Worm (Caenorhabditis elegans) whole organism, young adult: ENCODE results near the gene clec-256.

Source experiments
- F33H1.4 ChIP-seq: fragments of 200-800 bp; sonication (Bioruptor generic); IDR thresholded peaks from 2 replicates; pipeline ENCODE4 v1.3.6; 2022; ENCODE audit warnings: missing genetic modification reagents, missing genetic modification characterization, missing compliant biosample characterization
- bed-2 ChIP-seq: fragments of 200-800 bp; sonication (Bioruptor generic); IDR thresholded peaks from 2 replicates; pipeline ENCODE4 v1.3.6; 2022; ENCODE audit warnings: missing genetic modification reagents, missing genetic modification characterization, missing compliant biosample characterization
- cebp-1 ChIP-seq, 2 experiments: fragments of 200-800 bp in 1 of 2; sonication (Bioruptor generic) in 1 of 2; sonication (generic microtip) in 1 of 2; IDR thresholded peaks in 1 of 2; optimal IDR thresholded peaks in 1 of 2; 2 replicates each; pipeline versions ENCODE4 v1.3.6 to Lab custom; 2017 to 2022; ENCODE audit warnings: missing compliant biosample characterization in 2 of 2, missing genetic modification characterization in 2 of 2, mild to moderate bottlenecking in 1 of 2, missing genetic modification reagents in 1 of 2, moderate library complexity in 1 of 2
- dpl-1 ChIP-seq: fragments of 150-350 bp; optimal IDR thresholded peaks from 2 replicates; lab custom pipeline; 2014; ENCODE audit warnings: missing biosample characterization, missing genetic modification reagents, missing genetic modification characterization
- lin-35 ChIP-seq, 3 experiments: fragments of 150-350 bp in 2 of 3; sonication (generic microtip) in 1 of 3; optimal IDR thresholded peaks; 2 replicates each; lab custom pipeline; 2014 to 2018; ENCODE audit warnings: missing biosample characterization in 3 of 3, missing genetic modification characterization in 3 of 3, missing genetic modification reagents in 3 of 3
- pha-4 ChIP-seq: fragments of 150-350 bp; sonication (generic microtip); optimal IDR thresholded peaks from 2 replicates; lab custom pipeline; 2014; ENCODE audit warnings: missing biosample characterization, missing genetic modification reagents, missing genetic modification characterization

DNA sequence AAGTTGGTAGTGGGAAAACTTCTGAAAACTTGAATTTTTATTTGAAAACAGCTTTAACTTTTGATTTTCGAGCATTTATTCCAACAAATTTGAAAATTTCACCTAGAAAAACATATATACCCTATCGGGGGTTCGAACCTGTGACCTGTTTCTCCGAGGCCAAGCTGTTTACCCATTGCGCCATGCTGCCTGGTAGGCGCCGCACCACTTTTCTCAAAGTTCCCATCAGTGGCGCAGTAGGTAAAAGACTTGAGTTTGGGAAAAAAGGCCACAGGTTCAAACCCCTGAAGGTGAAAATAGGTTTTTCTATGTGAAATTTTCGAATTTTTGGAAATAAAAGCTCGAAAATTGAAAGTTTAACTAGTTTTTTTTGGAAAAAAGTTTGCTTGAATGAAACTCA is 9.1 kb downstream of the clec-256 start:
- TF ChIP-seq lin-35 (GFP tag; optimal IDR thresholded peaks at IDR 0.05; lab: Kevin White, UChicago) (no peak), cebp-1 (GFP tag; IDR thresholded peaks at IDR 0.05; lab: Robert Waterston, UW) (no peak), cebp-1 (tag; optimal IDR thresholded peaks at IDR 0.05; lab: Kevin White, UChicago) (no peak), dpl-1 (no peak), pha-4 (tag; lab: Kevin White, UChicago) (no peak), bed-2 (GFP tag; lab: Robert Waterston, UW) (no peak), F33H1.4 (GFP tag; lab: Robert Waterston, UW) (no peak)
